Worm (Caenorhabditis elegans): ENCODE data around the gene F57E7.4.

Gene F57E7.4

DNA sequence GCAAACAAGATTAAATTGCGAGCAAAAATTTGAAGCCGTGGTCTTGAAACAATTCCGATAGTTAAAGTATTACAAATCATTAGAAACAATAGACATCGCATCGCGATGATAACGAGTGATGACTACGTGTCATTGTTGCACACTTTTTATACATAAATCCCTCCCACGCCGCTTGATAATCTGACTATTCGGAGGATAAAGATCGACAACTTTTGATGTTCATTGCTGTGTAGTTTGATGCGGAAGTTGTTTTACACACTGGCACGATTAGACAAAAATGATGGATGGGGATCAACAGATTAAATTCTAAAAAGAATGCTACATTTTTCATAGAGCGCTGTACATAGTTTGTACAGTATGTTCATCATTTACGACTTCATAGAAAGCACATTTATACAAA lies 1.5 kb downstream of the F57E7.4 start, which contains the start of gene T08G3.11:
Gene T08G3.11 (minus strand): TSS at position 101 of the 400 bp plus-strand sequence.
- no peak for TF ChIP-seq lin-39 (tag; optimal IDR thresholded peaks at IDR 0.05)
- no peak for TF ChIP-seq skn-1 (tag; optimal IDR thresholded peaks at IDR 0.05)
- TF ChIP-seq zag-1 (tag; optimal IDR thresholded peaks at IDR 0.05), result no peak
- no peak for TF ChIP-seq eor-1 (tag; optimal IDR thresholded peaks at IDR 0.05)
- TF ChIP-seq nhr-12 (tag; optimal IDR thresholded peaks at IDR 0.05), result no peak
- no peak for TF ChIP-seq nhr-23 (tag; optimal IDR thresholded peaks at IDR 0.05)

- TF ChIP-seq ceh-28 (tag; optimal IDR thresholded peaks at IDR 0.05), result no peak
- TF ChIP-seq egl-27 (tag; optimal IDR thresholded peaks at IDR 0.05), result no peak
- TF ChIP-seq mdl-1 (tag; optimal IDR thresholded peaks at IDR 0.05), result no peak
- no peak for TF ChIP-seq unc-62 (GFP tag; optimal IDR thresholded peaks at IDR 0.05)
- no peak for TF ChIP-seq nhr-67 (tag; optimal IDR thresholded peaks at IDR 0.05)
- no peak for TF ChIP-seq nhr-237 (tag; optimal IDR thresholded peaks at IDR 0.05)
- no peak for TF ChIP-seq nhr-11 (tag; optimal IDR thresholded peaks at IDR 0.05)
- no peak for TF ChIP-seq sea-2 (GFP tag; optimal IDR thresholded peaks at IDR 0.05)
- TF ChIP-seq tbx-2 (tag; optimal IDR thresholded peaks at IDR 0.05), result no peak
- no peak for TF ChIP-seq fos-1 (tag; optimal IDR thresholded peaks at IDR 0.05)
- TF ChIP-seq ztf-4 (tag; optimal IDR thresholded peaks at IDR 0.05), result no peak
- TF ChIP-seq R02D3.7 (tag; optimal IDR thresholded peaks at IDR 0.05), result no peak
- TF ChIP-seq ztf-11 (tag; optimal IDR thresholded peaks at IDR 0.05), result no peak
Measured at ce11 chrV:16471995-16472563, 8.7 kb downstream of the F57E7.4 start, which contains the start of gene srw-35. Gene srw-35, plus strand, starts transcription at chrV:16472513.

DNA sequence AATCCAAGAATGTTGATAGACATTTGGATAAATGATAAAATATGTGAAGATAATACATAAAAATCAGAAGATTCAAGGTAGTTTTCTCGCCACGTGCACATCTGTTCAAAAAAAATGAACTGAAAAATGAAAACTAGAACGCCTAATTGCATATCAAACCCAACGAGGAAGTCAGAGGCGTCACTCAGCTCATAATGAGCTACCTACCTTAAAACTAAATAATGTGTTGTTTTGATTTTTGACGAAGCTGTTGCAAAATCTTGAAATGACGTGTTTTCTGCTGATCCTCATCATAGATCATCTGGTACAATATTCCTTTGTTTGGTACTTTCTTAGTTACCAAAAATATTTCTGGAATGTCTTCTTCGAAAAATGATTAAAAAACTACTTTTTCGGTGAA lies 9.9 kb downstream of the F57E7.4 start, which contains the start of gene srh-138:
Gene srh-138 (minus strand): TSS at position 101 of the 400 bp plus-strand sequence.
- TF ChIP-seq nhr-25 (tag; optimal IDR thresholded peaks at IDR 0.05) (no peak), pqm-1 (tag; optimal IDR thresholded peaks at IDR 0.05) (no peak), zag-1 (tag; optimal IDR thresholded peaks at IDR 0.05) (no peak), lsy-12 (tag; optimal IDR thresholded peaks at IDR 0.05) (no peak), elt-3 (tag; optimal IDR thresholded peaks at IDR 0.05) (no peak), elt-1 (tag; optimal IDR thresholded peaks at IDR 0.05) (no peak), ceh-9 (tag; optimal IDR thresholded peaks at IDR 0.05) (no peak), daf-12 (tag; optimal IDR thresholded peaks at IDR 0.05) (no peak), sea-2 (GFP tag; optimal IDR thresholded peaks at IDR 0.05) (no peak), ztf-11 (tag; optimal IDR thresholded peaks at IDR 0.05) (no peak), egl-5 (tag; optimal IDR thresholded peaks at IDR 0.05) (no peak), unc-62 (GFP tag; optimal IDR thresholded peaks at IDR 0.05) (no peak), nfya-1 (tag; optimal IDR thresholded peaks at IDR 0.05; ENCODE audit: insufficient read depth) (no peak), R02D3.7 (tag; optimal IDR thresholded peaks at IDR 0.05) (no peak), nhr-237 (tag; optimal IDR thresholded peaks at IDR 0.05) (no peak), ZK546.5 (tag; optimal IDR thresholded peaks at IDR 0.05) (no peak), ceh-16 (tag; optimal IDR thresholded peaks at IDR 0.05) (no peak)

ce11 chrV:16467840-16468239 lies 13.0 kb downstream of the F57E7.4 start, which contains the start of gene sru-44:
Gene sru-44, minus strand, starts transcription at chrV:16467940.
- TF ChIP-seq nhr-237 (tag; optimal IDR thresholded peaks at IDR 0.05) (no peak), ceh-28 (tag; optimal IDR thresholded peaks at IDR 0.05) (no peak), nhr-67 (tag; optimal IDR thresholded peaks at IDR 0.05) (no peak), egl-27 (tag; optimal IDR thresholded peaks at IDR 0.05) (no peak)

- TF ChIP-seq fos-1 (tag; optimal IDR thresholded peaks at IDR 0.05) (no peak), elt-2 (tag; optimal IDR thresholded peaks at IDR 0.05) (no peak), nhr-11 (tag; optimal IDR thresholded peaks at IDR 0.05) (no peak), ceh-82 (tag; optimal IDR thresholded peaks at IDR 0.05) (no peak), mml-1 (tag; optimal IDR thresholded peaks at IDR 0.05) (no peak), nhr-43 (tag; optimal IDR thresholded peaks at IDR 0.05; ENCODE audit: poor library complexity, severe bottlenecking) (no peak), ceh-9 (tag; optimal IDR thresholded peaks at IDR 0.05) (no peak)
Measured at ce11 chrV:16460866-16461265, 20.0 kb downstream of the F57E7.4 start, which contains the start of gene srh-142. Gene srh-142, minus strand, starts transcription at chrV:16460966.

All from whole organism, L3 larva.